Worm (Caenorhabditis elegans) whole organism, L4 larva: ENCODE measurements around the gene Y6E2A.4.
"Not testable (repeated sequence)": the region's sequence is repeated elsewhere in the genome, so short reads cannot be mapped to it uniquely, and the experiment has no call there.

Source experiments
- hmg-1.1 ChIP-seq: fragments of 200-800 bp; sonication (Bioruptor generic); IDR thresholded peaks from 2 replicates; pipeline ENCODE4 v1.3.6; 2022; ENCODE audit warnings: missing genetic modification reagents, missing genetic modification characterization, missing compliant biosample characterization
- madf-5 ChIP-seq, 2 experiments: fragments of 200-800 bp; sonication (Bioruptor generic); IDR thresholded peaks; 2 replicates each; pipeline ENCODE4 v1.3.6; 2022; ENCODE audit warnings: missing compliant biosample characterization in 2 of 2, missing genetic modification characterization in 2 of 2
- nhr-77 ChIP-seq: fragments of 150-350 bp; optimal IDR thresholded peaks from 2 replicates; lab custom pipeline; 2014; ENCODE audit warnings: missing biosample characterization, missing genetic modification characterization
- snpc-4 ChIP-seq: fragments of 150-350 bp; optimal IDR thresholded peaks from 2 replicates; lab custom pipeline; 2014; ENCODE audit warnings: missing biosample characterization, missing genetic modification characterization
- vab-7 ChIP-seq: fragments of 200-800 bp; sonication (Bioruptor generic); IDR thresholded peaks from 2 replicates; pipeline ENCODE4 v1.3.6; 2022; ENCODE audit warnings: missing genetic modification reagents, missing genetic modification characterization, missing compliant biosample characterization

- TF ChIP-seq nhr-77 (tag; lab: Kevin White, UChicago); hmg-1.1 (GFP tag; lab: Robert Waterston, UW); snpc-4 (tag; lab: Kevin White, UChicago); madf-5 (GFP tag; IDR thresholded peaks at IDR 0.05; lab: Robert Waterston, UW); vab-7: not testable (repeated sequence)
Measured at ce11 chrV:15670139-15670538, 46.4 kb downstream of the Y6E2A.4 start, which contains the start of gene K06B4.15.
